Worm (Caenorhabditis elegans) whole organism, mixed stage, embryonic: ENCODE data around the gene pcdr-1.
A peak's percentile ranks its signal among the peaks of the same experiment; 100 is the strongest.

Experiments used
- M03D4.4 ChIP-seq: sonication (generic microtip); optimal IDR thresholded peaks from 2 replicates; lab custom pipeline; 2017; ENCODE audit warnings: mild to moderate bottlenecking, missing genetic modification characterization, missing compliant biosample characterization
- bed-3 ChIP-seq: fragments of 200-800 bp; sonication (Bioruptor generic); optimal IDR thresholded peaks from 3 replicates; lab custom pipeline; 2018; ENCODE audit warnings: mild to moderate bottlenecking, missing genetic modification characterization, moderate library complexity, missing compliant biosample characterization
- blmp-1 ChIP-seq: fragments of 150-350 bp; optimal IDR thresholded peaks from 2 replicates; lab custom pipeline; 2014; ENCODE audit warnings: missing biosample characterization, missing genetic modification characterization
- ceh-39 ChIP-seq: fragments of 150-350 bp; optimal IDR thresholded peaks from 2 replicates; lab custom pipeline; 2014; ENCODE audit warnings: missing biosample characterization, missing genetic modification characterization
- ceh-43 ChIP-seq: fragments of 200-800 bp; sonication (Bioruptor generic); optimal IDR thresholded peaks from 2 replicates; lab custom pipeline; 2018; ENCODE audit warnings: mild to moderate bottlenecking, missing genetic modification characterization, moderate library complexity, missing compliant biosample characterization
- ceh-83 ChIP-seq: fragments of 200-800 bp; sonication (Bioruptor generic); optimal IDR thresholded peaks from 2 replicates; lab custom pipeline; 2018; ENCODE audit warnings: mild to moderate bottlenecking, missing genetic modification characterization, missing compliant biosample characterization
- ces-1 ChIP-seq: fragments of 150-350 bp; optimal IDR thresholded peaks from 2 replicates; lab custom pipeline; 2014; ENCODE audit warnings: missing biosample characterization, missing genetic modification reagents, missing genetic modification characterization
- cnd-1 ChIP-seq: fragments of 200-800 bp; sonication (Bioruptor generic); optimal IDR thresholded peaks from 2 replicates; lab custom pipeline; 2018; ENCODE audit warnings: mild to moderate bottlenecking, missing genetic modification characterization, missing compliant biosample characterization
- drap-1 ChIP-seq: fragments of 200-800 bp; sonication (Bioruptor generic); optimal IDR thresholded peaks from 3 replicates; lab custom pipeline; 2018; ENCODE audit warnings: mild to moderate bottlenecking, missing genetic modification characterization, missing compliant biosample characterization
- elt-1 ChIP-seq: sonication (generic microtip); optimal IDR thresholded peaks from 2 replicates; lab custom pipeline; 2017; ENCODE audit warnings: missing genetic modification characterization, mild to moderate bottlenecking, missing compliant biosample characterization, antibody characterized with exemption, moderate library complexity, borderline replicate concordance; ENCODE audit not compliant: insufficient read depth
- elt-3 ChIP-seq: fragments of 150-350 bp; optimal IDR thresholded peaks from 2 replicates; lab custom pipeline; 2014; ENCODE audit warnings: missing biosample characterization, missing genetic modification characterization
- flh-1 ChIP-seq: fragments of 200-800 bp; sonication (Bioruptor generic); optimal IDR thresholded peaks from 2 replicates; lab custom pipeline; 2018; ENCODE audit warnings: mild to moderate bottlenecking, missing genetic modification characterization, moderate library complexity, missing compliant biosample characterization
- ham-2 ChIP-seq: fragments of 200-800 bp; sonication (Bioruptor generic); optimal IDR thresholded peaks from 2 replicates; lab custom pipeline; 2018; ENCODE audit warnings: mild to moderate bottlenecking, missing genetic modification characterization, missing compliant biosample characterization
- hlh-1 ChIP-seq: fragments of 150-350 bp; optimal IDR thresholded peaks from 2 replicates; lab custom pipeline; 2014; ENCODE audit warnings: missing biosample characterization, missing genetic modification reagents, missing genetic modification characterization
- lin-13 ChIP-seq: fragments of 150-350 bp; optimal IDR thresholded peaks from 2 replicates; lab custom pipeline; 2014; ENCODE audit warnings: missing biosample characterization, missing genetic modification characterization
- lin-32 ChIP-seq: fragments of 200-800 bp; sonication (Bioruptor generic); optimal IDR thresholded peaks from 2 replicates; lab custom pipeline; 2018; ENCODE audit warnings: mild to moderate bottlenecking, missing genetic modification characterization, missing compliant biosample characterization
- mab-5 ChIP-seq: fragments of 150-350 bp; optimal IDR thresholded peaks from 2 replicates; lab custom pipeline; 2014; ENCODE audit warnings: missing biosample characterization, missing genetic modification characterization
- mep-1 ChIP-seq: fragments of 150-350 bp; optimal IDR thresholded peaks from 2 replicates; lab custom pipeline; 2017; ENCODE audit warnings: missing biosample characterization, missing genetic modification reagents, missing genetic modification characterization, inconsistent platforms
- mls-2 ChIP-seq: sonication (generic microtip); optimal IDR thresholded peaks from 2 replicates; lab custom pipeline; 2016; ENCODE audit warnings: mild to moderate bottlenecking, missing genetic modification characterization, moderate library complexity, missing compliant biosample characterization
- nhr-12 ChIP-seq: fragments of 150-350 bp; optimal IDR thresholded peaks from 2 replicates; lab custom pipeline; 2014; ENCODE audit warnings: missing biosample characterization, missing genetic modification characterization
- nhr-2 ChIP-seq: fragments of 150-350 bp; optimal IDR thresholded peaks from 2 replicates; lab custom pipeline; 2014; ENCODE audit warnings: missing biosample characterization, missing genetic modification characterization
- nhr-237 ChIP-seq: fragments of 150-350 bp; optimal IDR thresholded peaks from 2 replicates; lab custom pipeline; 2014; ENCODE audit warnings: missing biosample characterization, missing genetic modification characterization
- nhr-76 ChIP-seq: sonication (generic microtip); optimal IDR thresholded peaks from 2 replicates; lab custom pipeline; 2017; ENCODE audit warnings: missing biosample characterization, missing genetic modification characterization
- pha-4 ChIP-seq: fragments of 150-350 bp; optimal IDR thresholded peaks from 2 replicates; lab custom pipeline; 2018; ENCODE audit warnings: missing biosample characterization, missing genetic modification reagents, missing genetic modification characterization
- sem-2 ChIP-seq: fragments of 200-800 bp; sonication (Bioruptor generic); optimal IDR thresholded peaks from 2 replicates; lab custom pipeline; 2018; ENCODE audit warnings: mild to moderate bottlenecking, missing genetic modification characterization, missing compliant biosample characterization
- snpc-4 ChIP-seq: fragments of 150-350 bp; optimal IDR thresholded peaks from 2 replicates; lab custom pipeline; 2014; ENCODE audit warnings: missing biosample characterization, missing genetic modification characterization
- sptf-1 ChIP-seq: sonication (generic microtip); optimal IDR thresholded peaks from 2 replicates; lab custom pipeline; 2017; ENCODE audit warnings: mild to moderate bottlenecking, missing genetic modification characterization, moderate library complexity, missing compliant biosample characterization
- tbx-8 ChIP-seq: fragments of 200-800 bp; sonication (Bioruptor generic); optimal IDR thresholded peaks from 2 replicates; lab custom pipeline; 2018; ENCODE audit warnings: mild to moderate bottlenecking, missing genetic modification characterization, moderate library complexity, missing compliant biosample characterization
- unc-120 ChIP-seq: sonication (generic microtip); optimal IDR thresholded peaks from 2 replicates; lab custom pipeline; 2017; ENCODE audit warnings: missing genetic modification characterization, missing compliant biosample characterization; ENCODE audit not compliant: poor library complexity, severe bottlenecking
- unc-39 ChIP-seq: fragments of 150-350 bp; optimal IDR thresholded peaks from 2 replicates; lab custom pipeline; 2014; ENCODE audit warnings: missing biosample characterization, missing genetic modification characterization
- unc-62 ChIP-seq: fragments of 150-350 bp; optimal IDR thresholded peaks from 2 replicates; lab custom pipeline; 2014; ENCODE audit warnings: missing biosample characterization, missing genetic modification reagents, missing genetic modification characterization
- zip-8 ChIP-seq: fragments of 150-350 bp; optimal IDR thresholded peaks from 2 replicates; lab custom pipeline; 2014; ENCODE audit warnings: missing biosample characterization, missing genetic modification characterization
- ztf-11 ChIP-seq: fragments of 150-350 bp; optimal IDR thresholded peaks from 2 replicates; lab custom pipeline; 2014; ENCODE audit warnings: missing biosample characterization, missing genetic modification characterization

The pcdr-1 gene

ce11 chrX:15630790-15631204, 35.8 kb upstream of the pcdr-1 start:
- TF ChIP-seq mls-2 (tag; lab: Kevin White, UChicago) = peak; percentile 34
- TF ChIP-seq ceh-43 = no peak
- peak; percentile 51 for TF ChIP-seq sptf-1 (tag; lab: Kevin White, UChicago)
- TF ChIP-seq unc-62 = no peak
- peak; percentile 38 for TF ChIP-seq ces-1
- TF ChIP-seq flh-1 = no peak
- peak; percentile 23 for TF ChIP-seq M03D4.4 (tag; lab: Kevin White, UChicago)
- peak; percentile 6 for TF ChIP-seq ceh-83
- no peak for TF ChIP-seq mep-1 (tag; lab: Kevin White, UChicago)
- TF ChIP-seq drap-1 (GFP tag; lab: Kevin White, UChicago) = no peak

- TF ChIP-seq lin-13 (tag; lab: Kevin White, UChicago) = no peak
- TF ChIP-seq ces-1 = peak; percentile 76
Measured at ce11 chrX:15633964-15634363, 32.6 kb upstream of the pcdr-1 start.

ce11 chrX:15640603-15641002, 26.0 kb upstream of the pcdr-1 start, which contains the start of gene K09E9.7:
K09E9.7 (plus strand) TSS chrX:15640903.
- no peak for TF ChIP-seq lin-32 (GFP tag; lab: Kevin White, UChicago)
- no peak for TF ChIP-seq tbx-8 (GFP tag; lab: Kevin White, UChicago)
- TF ChIP-seq pha-4 = no peak
- TF ChIP-seq ztf-11 = no peak
- no peak for TF ChIP-seq nhr-76
- TF ChIP-seq ham-2 = no peak
- TF ChIP-seq ceh-43 = no peak
- no peak for TF ChIP-seq elt-3
- TF ChIP-seq elt-1 (tag; lab: Kevin White, UChicago) = no peak
- TF ChIP-seq snpc-4 (tag; lab: Kevin White, UChicago) = no peak
- no peak for TF ChIP-seq cnd-1 (tag; lab: Kevin White, UChicago)
- TF ChIP-seq sem-2 (GFP tag; lab: Kevin White, UChicago) = no peak
- no peak for TF ChIP-seq unc-62
- TF ChIP-seq zip-8 (tag; lab: Kevin White, UChicago) = no peak
- no peak for TF ChIP-seq drap-1 (GFP tag; lab: Kevin White, UChicago)

- no peak for TF ChIP-seq M03D4.4 (tag; lab: Kevin White, UChicago)
- TF ChIP-seq nhr-12 (tag; lab: Kevin White, UChicago) = no peak
- TF ChIP-seq ceh-39 = no peak
- TF ChIP-seq nhr-2 (tag; lab: Kevin White, UChicago) = no peak
- TF ChIP-seq drap-1 (GFP tag; lab: Kevin White, UChicago) = no peak
- no peak for TF ChIP-seq sem-2 (GFP tag; lab: Kevin White, UChicago)
- no peak for TF ChIP-seq hlh-1
- TF ChIP-seq blmp-1 (tag; lab: Kevin White, UChicago) = no peak
- TF ChIP-seq tbx-8 (GFP tag; lab: Kevin White, UChicago) = no peak
- no peak for TF ChIP-seq elt-3
- TF ChIP-seq mab-5 (tag; lab: Kevin White, UChicago) = no peak
- TF ChIP-seq sptf-1 (tag; lab: Kevin White, UChicago) = no peak
- no peak for TF ChIP-seq flh-1
- TF ChIP-seq mep-1 (tag; lab: Kevin White, UChicago) = no peak
- TF ChIP-seq bed-3 (GFP tag; lab: Kevin White, UChicago) = no peak
Measured at ce11 chrX:15641380-15641779, 25.2 kb upstream of the pcdr-1 start.

- TF ChIP-seq blmp-1 (tag; lab: Kevin White, UChicago) (no peak), ham-2 (no peak), nhr-76 (no peak), flh-1 (no peak), unc-120 (no peak), ceh-83 (no peak), tbx-8 (GFP tag; lab: Kevin White, UChicago) (no peak), nhr-12 (tag; lab: Kevin White, UChicago) (no peak), mep-1 (tag; lab: Kevin White, UChicago) (no peak), ceh-39 (no peak), hlh-1 (no peak), lin-13 (tag; lab: Kevin White, UChicago) (no peak), nhr-237 (tag; lab: Kevin White, UChicago) (no peak), ceh-43 (no peak), pha-4 (no peak), M03D4.4 (tag; lab: Kevin White, UChicago) (no peak), bed-3 (GFP tag; lab: Kevin White, UChicago) (no peak), sptf-1 (tag; lab: Kevin White, UChicago) (no peak), unc-39 (tag; lab: Kevin White, UChicago) (no peak)
Measured at ce11 chrX:15642638-15643037, 23.9 kb upstream of the pcdr-1 start, which contains the start of gene H08J19.1. H08J19.1 (plus strand) TSS chrX:15642938.
